Worm (Caenorhabditis elegans): ENCODE results near the gene fbxb-19.

Gene fbxb-19

ce11 chrII:1688813-1689212, at the start of gene fbxb-19, which contains the start of gene fbxb-18:
Gene fbxb-19 (minus strand): TSS chrII:1689181.
Gene fbxb-18 (minus strand): TSS chrII:1688913.
- TF ChIP-seq ceh-39 (tag; optimal IDR thresholded peaks at IDR 0.05) (no peak), unc-120 (tag; optimal IDR thresholded peaks at IDR 0.05; ENCODE audit: poor library complexity, severe bottlenecking) (no peak), nhr-237 (tag; optimal IDR thresholded peaks at IDR 0.05) (no peak), lin-13 (tag; optimal IDR thresholded peaks at IDR 0.05) (no peak), blmp-1 (tag; optimal IDR thresholded peaks at IDR 0.05) (no peak), mls-2 (tag; optimal IDR thresholded peaks at IDR 0.05) (no peak), sem-2 (GFP tag; optimal IDR thresholded peaks at IDR 0.05) (no peak), nhr-76 (tag; optimal IDR thresholded peaks at IDR 0.05) (no peak), lsy-2 (tag; optimal IDR thresholded peaks at IDR 0.05) (no peak), mep-1 (tag; optimal IDR thresholded peaks at IDR 0.05) (no peak), bed-3 (GFP tag; optimal IDR thresholded peaks at IDR 0.05) (no peak), lin-32 (GFP tag; optimal IDR thresholded peaks at IDR 0.05) (no peak), sptf-1 (tag; optimal IDR thresholded peaks at IDR 0.05) (no peak), unc-39 (tag; optimal IDR thresholded peaks at IDR 0.05) (no peak), ceh-83 (GFP tag; optimal IDR thresholded peaks at IDR 0.05) (no peak), zip-8 (tag; optimal IDR thresholded peaks at IDR 0.05) (no peak), unc-62 (GFP tag; optimal IDR thresholded peaks at IDR 0.05) (no peak), ceh-43 (GFP tag; optimal IDR thresholded peaks at IDR 0.05) (no peak)

DNA sequence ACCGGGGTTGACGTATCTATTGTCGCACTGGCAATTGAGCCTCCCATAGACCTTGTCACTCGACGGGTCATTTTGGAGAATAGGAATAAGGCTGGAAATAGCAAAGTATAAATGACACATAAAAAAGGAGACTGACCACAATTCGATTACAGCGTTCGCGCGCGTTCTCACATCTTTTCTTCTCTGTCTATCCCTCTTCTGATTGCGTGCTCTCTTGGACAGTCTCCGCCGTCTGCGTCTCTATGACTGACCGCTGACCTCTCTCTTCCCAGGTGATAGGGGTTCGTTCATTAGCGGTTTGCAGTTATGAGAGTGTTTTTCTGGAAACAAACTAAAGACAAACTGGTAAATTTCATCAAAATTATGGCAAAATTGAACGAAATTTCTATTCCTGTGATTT, 47.4 kb upstream of the fbxb-19 start, which contains the start of gene ceh-83:
Gene ceh-83, minus strand, starts transcription at position 181 of the 400 bp plus-strand sequence.
- TF ChIP-seq hlh-1 (tag; optimal IDR thresholded peaks at IDR 0.05) (no peak), ztf-11 (tag; optimal IDR thresholded peaks at IDR 0.05) (no peak), lsy-2 (tag; optimal IDR thresholded peaks at IDR 0.05) (no peak), mep-1 (tag; optimal IDR thresholded peaks at IDR 0.05) (no peak), snpc-4 (tag; optimal IDR thresholded peaks at IDR 0.05) (no peak), ces-1 (GFP tag; optimal IDR thresholded peaks at IDR 0.05) (no peak), cnd-1 (tag; optimal IDR thresholded peaks at IDR 0.05) (no peak), nhr-28 (tag; optimal IDR thresholded peaks at IDR 0.05) (no peak), pha-4 (tag; optimal IDR thresholded peaks at IDR 0.05) (no peak), blmp-1 (tag; optimal IDR thresholded peaks at IDR 0.05) (no peak), mab-5 (tag; optimal IDR thresholded peaks at IDR 0.05) (no peak), ceh-83 (GFP tag; optimal IDR thresholded peaks at IDR 0.05) (no peak), mls-2 (tag; optimal IDR thresholded peaks at IDR 0.05) (no peak), nhr-2 (tag; optimal IDR thresholded peaks at IDR 0.05) (no peak), ham-2 (GFP tag; optimal IDR thresholded peaks at IDR 0.05) (no peak), flh-1 (GFP tag; optimal IDR thresholded peaks at IDR 0.05) (no peak), lin-32 (GFP tag; optimal IDR thresholded peaks at IDR 0.05) (no peak), unc-39 (tag; optimal IDR thresholded peaks at IDR 0.05) (no peak)

DNA sequence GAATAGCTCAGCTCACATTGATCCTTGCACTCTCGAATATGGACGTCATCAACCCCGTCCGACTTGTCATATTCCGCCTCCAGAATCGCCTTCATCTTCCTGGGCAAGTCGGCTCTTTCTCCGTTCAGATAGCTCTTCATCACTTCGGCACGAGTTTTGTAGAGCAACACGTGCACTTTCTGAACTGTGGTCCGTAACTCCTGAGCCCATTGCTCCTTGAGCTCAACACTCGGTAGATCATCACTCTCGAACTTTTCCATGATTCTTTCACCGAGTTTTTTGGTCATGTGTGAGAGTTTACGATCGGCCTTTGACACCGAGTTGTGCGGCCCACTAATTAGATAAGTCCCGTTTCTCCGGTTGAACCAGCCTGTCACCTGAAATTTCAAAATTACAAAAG, 46.2 kb upstream of the fbxb-19 start:
- TF ChIP-seq cnd-1 (tag; optimal IDR thresholded peaks at IDR 0.05) = no peak
- TF ChIP-seq unc-120 (tag; optimal IDR thresholded peaks at IDR 0.05; ENCODE audit: poor library complexity, severe bottlenecking) = no peak
- TF ChIP-seq lin-13 (tag; optimal IDR thresholded peaks at IDR 0.05) = no peak
- TF ChIP-seq ces-1 (GFP tag; optimal IDR thresholded peaks at IDR 0.05) = no peak
- no peak for TF ChIP-seq snpc-4 (tag; optimal IDR thresholded peaks at IDR 0.05)
- TF ChIP-seq M03D4.4 (tag; optimal IDR thresholded peaks at IDR 0.05) = no peak
- no peak for TF ChIP-seq nhr-2 (tag; optimal IDR thresholded peaks at IDR 0.05)

- TF ChIP-seq unc-39 (tag; optimal IDR thresholded peaks at IDR 0.05) = no peak
- TF ChIP-seq zip-8 (tag; optimal IDR thresholded peaks at IDR 0.05) = no peak
- TF ChIP-seq nhr-12 (tag; optimal IDR thresholded peaks at IDR 0.05) = no peak
- no peak for TF ChIP-seq tbx-8 (GFP tag; optimal IDR thresholded peaks at IDR 0.05)
- no peak for TF ChIP-seq ham-2 (GFP tag; optimal IDR thresholded peaks at IDR 0.05)
- TF ChIP-seq bed-3 (GFP tag; optimal IDR thresholded peaks at IDR 0.05) = no peak
- no peak for TF ChIP-seq nhr-76 (tag; optimal IDR thresholded peaks at IDR 0.05)
- TF ChIP-seq lin-32 (GFP tag; optimal IDR thresholded peaks at IDR 0.05) = no peak
These were observed 43.0 kb upstream of the fbxb-19 start, which contains the start of gene ceh-82 for ce11 chrII:1731932-1732331. Gene ceh-82 (plus strand): TSS chrII:1732232.

DNA sequence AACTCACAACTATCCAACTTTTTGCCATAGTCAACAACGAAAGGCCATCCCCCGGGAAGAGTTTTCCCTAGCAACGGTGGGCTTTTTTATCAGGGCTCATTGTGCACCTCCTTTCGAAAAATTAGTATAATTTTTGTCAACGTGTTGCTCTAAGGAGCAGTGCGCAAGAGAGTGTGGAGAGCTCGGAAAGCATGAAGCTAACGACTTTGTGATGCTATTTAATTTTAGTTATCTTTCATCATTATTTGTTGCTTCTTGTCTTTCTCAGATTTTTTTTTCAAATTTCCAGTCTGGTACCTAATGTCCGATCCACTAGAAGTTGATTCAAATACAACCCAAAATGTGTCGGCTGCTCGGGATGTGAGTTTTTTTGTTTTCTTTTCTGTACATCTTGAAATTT, 41.1 kb upstream of the fbxb-19 start, which contains the start of gene ceh-81:
Gene ceh-81, plus strand, starts transcription at position 301 of the 400 bp plus-strand sequence.
- TF ChIP-seq nhr-12 (tag; optimal IDR thresholded peaks at IDR 0.05) = no peak
- no peak for TF ChIP-seq ceh-83 (GFP tag; optimal IDR thresholded peaks at IDR 0.05)
- TF ChIP-seq unc-120 (tag; optimal IDR thresholded peaks at IDR 0.05; ENCODE audit: poor library complexity, severe bottlenecking) = no peak

Data from whole organism, mixed stage, embryonic.